Worm (Caenorhabditis elegans): ENCODE data around the gene Y45F10B.13.
"Not testable (repeated sequence)": the region's sequence is repeated elsewhere in the genome, so short reads cannot be mapped to it uniquely, and the experiment has no call there.

The Y45F10B.13 gene

ce11 chrIV:13561629-13562028 lies at the start of gene Y45F10B.13, which contains the start of gene qui-1:
TSS of gene Y45F10B.13 (minus strand) at chrIV:13561729.
TSS of gene qui-1 (plus strand) at chrIV:13561861.
- TF ChIP-seq hmbx-1 (tag; optimal IDR thresholded peaks at IDR 0.05): no peak
- no peak for TF ChIP-seq flt-1 (GFP tag; IDR thresholded peaks at IDR 0.05)
- TF ChIP-seq B0310.2 (tag; optimal IDR thresholded peaks at IDR 0.05): no peak
- TF ChIP-seq pes-1 (GFP tag; IDR thresholded peaks at IDR 0.05): no peak
- TF ChIP-seq scrt-1 (GFP tag; IDR thresholded peaks at IDR 0.05): no peak
- TF ChIP-seq ceh-13 (GFP tag; optimal IDR thresholded peaks at IDR 0.05): no peak
- TF ChIP-seq aly-1 (tag; optimal IDR thresholded peaks at IDR 0.05): no peak
- no peak for TF ChIP-seq sea-1 (GFP tag; conservative IDR thresholded peaks at IDR 0.05)
- no peak for TF ChIP-seq hnd-1 (tag; optimal IDR thresholded peaks at IDR 0.05)
- no peak for TF ChIP-seq tbx-37 (GFP tag; conservative IDR thresholded peaks at IDR 0.05)
- no peak for TF ChIP-seq hmg-4 (GFP tag; optimal IDR thresholded peaks at IDR 0.05)
- no peak for TF ChIP-seq ets-7 (tag; optimal IDR thresholded peaks at IDR 0.05)
- TF ChIP-seq ceh-36 (tag; optimal IDR thresholded peaks at IDR 0.05): no peak
- TF ChIP-seq tra-4 (tag; optimal IDR thresholded peaks at IDR 0.05): no peak
- no peak for TF ChIP-seq tbx-11 (GFP tag; IDR thresholded peaks at IDR 0.05)
- no peak for TF ChIP-seq ama-1 (optimal IDR thresholded peaks at IDR 0.05)
- TF ChIP-seq F13C5.2 (tag; optimal IDR thresholded peaks at IDR 0.05): no peak

- TF ChIP-seq hnd-1 (tag; optimal IDR thresholded peaks at IDR 0.05) (no peak), pes-1 (GFP tag; IDR thresholded peaks at IDR 0.05) (no peak), ceh-13 (GFP tag; optimal IDR thresholded peaks at IDR 0.05) (no peak), ceh-36 (tag; optimal IDR thresholded peaks at IDR 0.05) (no peak), flt-1 (GFP tag; IDR thresholded peaks at IDR 0.05) (no peak), tbx-11 (GFP tag; IDR thresholded peaks at IDR 0.05) (no peak), ama-1 (optimal IDR thresholded peaks at IDR 0.05) (no peak), hmbx-1 (tag; optimal IDR thresholded peaks at IDR 0.05) (no peak), ets-7 (tag; optimal IDR thresholded peaks at IDR 0.05) (no peak), sea-1 (GFP tag; conservative IDR thresholded peaks at IDR 0.05) (no peak)
Observed at ce11 chrIV:13609755-13610154, 48.2 kb upstream of the Y45F10B.13 start, which contains the start of gene C08F11.13. TSS of gene C08F11.13 (minus strand) at chrIV:13609892.

- no peak for TF ChIP-seq hnd-1 (tag; optimal IDR thresholded peaks at IDR 0.05)
- no peak for TF ChIP-seq ama-1 (optimal IDR thresholded peaks at IDR 0.05)
- no peak for TF ChIP-seq sea-1 (GFP tag; conservative IDR thresholded peaks at IDR 0.05)
- no peak for TF ChIP-seq ceh-36 (tag; optimal IDR thresholded peaks at IDR 0.05)
- no peak for TF ChIP-seq ceh-13 (GFP tag; optimal IDR thresholded peaks at IDR 0.05)
- TF ChIP-seq F13C5.2 (tag; optimal IDR thresholded peaks at IDR 0.05): no peak
- TF ChIP-seq ets-7 (tag; optimal IDR thresholded peaks at IDR 0.05): no peak
- no peak for TF ChIP-seq tra-4 (tag; optimal IDR thresholded peaks at IDR 0.05)
- no peak for TF ChIP-seq hmg-4 (GFP tag; optimal IDR thresholded peaks at IDR 0.05)
- no peak for TF ChIP-seq tbx-11 (GFP tag; IDR thresholded peaks at IDR 0.05)
- no peak for TF ChIP-seq pes-1 (GFP tag; IDR thresholded peaks at IDR 0.05)
- no peak for TF ChIP-seq hmbx-1 (tag; optimal IDR thresholded peaks at IDR 0.05)
- no peak for TF ChIP-seq aly-1 (tag; optimal IDR thresholded peaks at IDR 0.05)
- no peak for TF ChIP-seq B0310.2 (tag; optimal IDR thresholded peaks at IDR 0.05)
- TF ChIP-seq tbx-37 (GFP tag; conservative IDR thresholded peaks at IDR 0.05): no peak
- no peak for TF ChIP-seq scrt-1 (GFP tag; IDR thresholded peaks at IDR 0.05)
- no peak for TF ChIP-seq flt-1 (GFP tag; IDR thresholded peaks at IDR 0.05)
Observed at ce11 chrIV:13601973-13602669, 40.6 kb upstream of the Y45F10B.13 start, which contains the start of gene Y45F10B.59. TSS of gene Y45F10B.59 (plus strand) at chrIV:13602619.

ce11 chrIV:13601428-13601827 lies 39.9 kb upstream of the Y45F10B.13 start:
- TF ChIP-seq tbx-37 (GFP tag; conservative IDR thresholded peaks at IDR 0.05): no peak
- no peak for TF ChIP-seq ama-1 (optimal IDR thresholded peaks at IDR 0.05)
- TF ChIP-seq hmbx-1 (tag; optimal IDR thresholded peaks at IDR 0.05): no peak
- TF ChIP-seq hnd-1 (tag; optimal IDR thresholded peaks at IDR 0.05): no peak
- TF ChIP-seq B0310.2 (tag; optimal IDR thresholded peaks at IDR 0.05): no peak

- no peak for TF ChIP-seq tbx-11 (GFP tag; IDR thresholded peaks at IDR 0.05)
- TF ChIP-seq ets-7 (tag; optimal IDR thresholded peaks at IDR 0.05): no peak
- no peak for TF ChIP-seq flt-1 (GFP tag; IDR thresholded peaks at IDR 0.05)
- TF ChIP-seq ama-1 (optimal IDR thresholded peaks at IDR 0.05): no peak
- TF ChIP-seq ceh-13 (GFP tag; optimal IDR thresholded peaks at IDR 0.05): no peak
- TF ChIP-seq aly-1 (tag; optimal IDR thresholded peaks at IDR 0.05): no peak
- no peak for TF ChIP-seq sea-1 (GFP tag; conservative IDR thresholded peaks at IDR 0.05)
- no peak for TF ChIP-seq tbx-37 (GFP tag; conservative IDR thresholded peaks at IDR 0.05)
- TF ChIP-seq hmbx-1 (tag; optimal IDR thresholded peaks at IDR 0.05): no peak
- no peak for TF ChIP-seq B0310.2 (tag; optimal IDR thresholded peaks at IDR 0.05)
Observed at ce11 chrIV:13600643-13601042, 39.1 kb upstream of the Y45F10B.13 start.

ce11 chrIV:13597813-13598212 lies 36.3 kb upstream of the Y45F10B.13 start, which contains the start of gene Y45F10B.9:
TSS of gene Y45F10B.9 (minus strand) at chrIV:13597913.
- TF ChIP-seq sea-1 (GFP tag; conservative IDR thresholded peaks at IDR 0.05); hmg-4 (GFP tag; optimal IDR thresholded peaks at IDR 0.05); hmbx-1 (tag; optimal IDR thresholded peaks at IDR 0.05): not testable (repeated sequence)

ce11 chrIV:13593351-13593750 lies 31.8 kb upstream of the Y45F10B.13 start, which contains the start of gene Y45F10B.3:
TSS of gene Y45F10B.3 (plus strand) at chrIV:13593651.
- no peak for TF ChIP-seq F13C5.2 (tag; optimal IDR thresholded peaks at IDR 0.05)
- no peak for TF ChIP-seq scrt-1 (GFP tag; IDR thresholded peaks at IDR 0.05)
- no peak for TF ChIP-seq aly-1 (tag; optimal IDR thresholded peaks at IDR 0.05)
- no peak for TF ChIP-seq tra-4 (tag; optimal IDR thresholded peaks at IDR 0.05)
- TF ChIP-seq ceh-13 (GFP tag; optimal IDR thresholded peaks at IDR 0.05): no peak
- no peak for TF ChIP-seq ama-1 (optimal IDR thresholded peaks at IDR 0.05)
- no peak for TF ChIP-seq pes-1 (GFP tag; IDR thresholded peaks at IDR 0.05)
- TF ChIP-seq hnd-1 (tag; optimal IDR thresholded peaks at IDR 0.05): no peak

All from whole organism, early embryonic.